Fruit fly (Drosophila melanogaster): ENCODE measurements around the gene tara.

Gene tara

dm6 chr3R:16222300-16222903 is 3.0 kb upstream of the tara start (continued):
- TF ChIP-seq insv (GFP tag; optimal IDR thresholded peaks at IDR 0.05) (peak; percentile 59 to 71), fu2 (GFP tag; optimal IDR thresholded peaks at IDR 0.05) (peak; percentile 99), CG30403 (GFP tag; optimal IDR thresholded peaks at IDR 0.05) (peak; percentile 99), CG12391 (tag; optimal IDR thresholded peaks at IDR 0.05) (peak; percentile 98), ranshi (GFP tag; IDR thresholded peaks at IDR 0.05) (peak; percentile 100), CG2129 (GFP tag; IDR thresholded peaks at IDR 0.05; ENCODE audit: partially characterized antibody) (no peak), CG6175 (GFP tag; IDR thresholded peaks at IDR 0.05) (peak; percentile 98), CG4328 (GFP tag; optimal IDR thresholded peaks at IDR 0.05) (peak; percentile 89), Ravus (GFP tag; IDR thresholded peaks at IDR 0.05) (peak; percentile 99), CG7786 (GFP tag; optimal IDR thresholded peaks at IDR 0.05) (peak; percentile 99), Vsx1 (GFP tag; optimal IDR thresholded peaks at IDR 0.05) (peak; percentile 93), CG17802 (tag; optimal IDR thresholded peaks at IDR 0.05) (peak; percentile 95), CG11695 (GFP tag; IDR thresholded peaks at IDR 0.05) (peak; percentile 99), hth (optimal IDR thresholded peaks at IDR 0.05) (no peak), Neu2 (GFP tag; optimal IDR thresholded peaks at IDR 0.05; ENCODE audit: borderline replicate concordance) (peak; percentile 96), Pdp1 (GFP tag; optimal IDR thresholded peaks at IDR 0.05) (peak; percentile 99 to 100), CG31388 (GFP tag; optimal IDR thresholded peaks at IDR 0.05) (peak; percentile 99), CG1233 (GFP tag; optimal IDR thresholded peaks at IDR 0.05) (peak; percentile 99), exex (tag; optimal IDR thresholded peaks at IDR 0.05) (peak; percentile 94), CG10543 (GFP tag; optimal IDR thresholded peaks at IDR 0.05) (peak; percentile 98), br (optimal IDR thresholded peaks at IDR 0.05) (no peak), CG17328 (GFP tag; IDR thresholded peaks at IDR 0.05) (peak; percentile 100), pb (GFP tag; optimal IDR thresholded peaks at IDR 0.05) (peak; percentile 100), CG34224 (GFP tag; IDR thresholded peaks at IDR 0.05; ENCODE audit: partially characterized antibody) (no peak), gsb-n (tag; optimal IDR thresholded peaks at IDR 0.05) (peak; percentile 99), gfzf (GFP tag; optimal IDR thresholded peaks at IDR 0.05) (peak; percentile 49), otp (GFP tag; IDR thresholded peaks at IDR 0.05) (peak; percentile 100), CG12659 (GFP tag; optimal IDR thresholded peaks at IDR 0.05) (peak; percentile 99), chm (GFP tag; IDR thresholded peaks at IDR 0.05) (peak; percentile 100), en (GFP tag; optimal IDR thresholded peaks at IDR 0.05) (peak; percentile 99), Nf-YA (GFP tag; IDR thresholded peaks at IDR 0.05) (peak; percentile 100), CG11456 (GFP tag; IDR thresholded peaks at IDR 0.05) (peak; percentile 100), CG2678 (tag; optimal IDR thresholded peaks at IDR 0.05) (peak; percentile 99), CG3407 (GFP tag; optimal IDR thresholded peaks at IDR 0.05) (peak; percentile 98), CG30431 (GFP tag; optimal IDR thresholded peaks at IDR 0.05) (peak; percentile 99), H2.0 (GFP tag; IDR thresholded peaks at IDR 0.05) (peak; percentile 100), Meics (GFP tag; optimal IDR thresholded peaks at IDR 0.05) (peak; percentile 98), pum (GFP tag; optimal IDR thresholded peaks at IDR 0.05) (peak; percentile 100), CG10147 (GFP tag; optimal IDR thresholded peaks at IDR 0.05) (peak; percentile 96), CG9215 (GFP tag; IDR thresholded peaks at IDR 0.05) (peak; percentile 98), lola (GFP tag; optimal IDR thresholded peaks at IDR 0.05) (peak in 2 of 3 experiments; percentile 37 to 64), CG7556 (GFP tag; optimal IDR thresholded peaks at IDR 0.05) (peak; percentile 87), CG14965 (GFP tag; optimal IDR thresholded peaks at IDR 0.05; ENCODE audit: borderline replicate concordance) (peak; percentile 94), CG5180 (GFP tag; optimal IDR thresholded peaks at IDR 0.05) (peak; percentile 94), NC2β (GFP tag; optimal IDR thresholded peaks at IDR 0.05) (peak; percentile 99), Dbx (GFP tag; IDR thresholded peaks at IDR 0.05) (peak; percentile 99), Scr (GFP tag; IDR thresholded peaks at IDR 0.05; ENCODE audit: partially characterized antibody) (peak; percentile 19), z (GFP tag; IDR thresholded peaks at IDR 0.05) (peak; percentile 88), CG3995 (GFP tag; optimal IDR thresholded peaks at IDR 0.05) (peak; percentile 86)
